Worm (Caenorhabditis elegans) whole organism, L4/young adult: ENCODE data around the gene R05F9.7.

Source experiments
- dao-5 ChIP-seq: sonication (generic microtip); optimal IDR thresholded peaks from 2 replicates; lab custom pipeline; 2016; ENCODE audit warnings: missing genotype, missing genetic modification characterization, moderate library complexity, missing compliant biosample characterization
- him-1 ChIP-seq: sonication (generic microtip); optimal IDR thresholded peaks from 2 replicates; lab custom pipeline; 2016; ENCODE audit warnings: missing genotype, missing genetic modification reagents, missing genetic modification characterization, missing compliant biosample characterization

DNA sequence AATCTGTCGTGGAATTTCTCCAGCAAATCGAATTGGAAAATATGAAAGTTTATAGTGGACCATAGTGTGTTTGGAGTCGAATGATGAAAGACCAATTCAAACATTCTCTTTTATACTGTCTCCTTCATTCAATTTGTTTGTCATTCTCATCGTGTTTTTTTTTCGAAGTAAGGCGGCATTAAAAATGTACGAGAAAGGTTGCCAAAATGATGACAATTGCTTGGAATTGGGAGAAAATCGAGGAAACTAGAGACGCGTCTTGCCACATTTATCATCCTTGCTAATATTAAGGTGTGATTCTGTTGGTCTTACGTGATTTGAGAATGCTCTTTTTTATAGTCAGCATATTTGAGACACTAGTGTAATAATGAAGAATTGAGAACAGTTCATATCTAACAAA, 48.9 kb downstream of the R05F9.7 start, which contains the start of gene gst-30:
- TF ChIP-seq dao-5 (no peak), him-1 (tag; lab: Kevin White, UChicago) (no peak)
